Fruit fly (Drosophila melanogaster) whole organism, embryonic: Measurements from ENCODE around the gene CG13272.

ENCODE experiments used
- CG1024 ChIP-seq: fragments of 200-800 bp; sonication (Bioruptor generic); IDR thresholded peaks from 2 replicates; pipeline ENCODE4 v1.3.6; 2022; ENCODE audit warnings: missing biosample characterization, missing genetic modification characterization
- CG11456 ChIP-seq: fragments of 200-800 bp; sonication (Bioruptor generic); IDR thresholded peaks from 3 replicates; pipeline ENCODE4 v1.3.6; 2022; ENCODE audit warnings: missing biosample characterization, missing genetic modification characterization
- CG12744 ChIP-seq: fragments of 200-800 bp; sonication (Bioruptor generic); optimal IDR thresholded peaks from 2 replicates; lab custom pipeline; 2016; ENCODE audit warnings: missing biosample characterization, missing genetic modification characterization
- CG14014 ChIP-seq: fragments of 200-800 bp; sonication (Bioruptor generic); IDR thresholded peaks from 2 replicates; pipeline ENCODE4 v1.3.6; 2022; ENCODE audit warnings: missing biosample characterization, missing genetic modification characterization
- CG1603 ChIP-seq: fragments of 200-800 bp; sonication (Bioruptor generic); optimal IDR thresholded peaks from 2 replicates; lab custom pipeline; 2019; ENCODE audit warnings: missing biosample characterization, mild to moderate bottlenecking, missing genetic modification characterization, moderate library complexity
- CG17361 ChIP-seq: fragments of 200-800 bp; sonication (Bioruptor generic); IDR thresholded peaks from 3 replicates; pipeline ENCODE4 v1.3.6; 2022; ENCODE audit warnings: missing biosample characterization, missing genetic modification characterization
- CG17568 ChIP-seq: fragments of 200-800 bp; sonication (Bioruptor generic); optimal IDR thresholded peaks from 2 replicates; lab custom pipeline; 2018; ENCODE audit warnings: missing biosample characterization, mild to moderate bottlenecking, missing genetic modification characterization, moderate library complexity
- CG17612 ChIP-seq: fragments of 200-800 bp; sonication (Bioruptor generic); IDR thresholded peaks from 2 replicates; pipeline ENCODE4 v1.3.6; 2022; ENCODE audit warnings: missing biosample characterization, missing genetic modification characterization
- CG18599 ChIP-seq: fragments of 200-800 bp; sonication (Bioruptor generic); optimal IDR thresholded peaks from 3 replicates; lab custom pipeline; 2017; ENCODE audit warnings: missing biosample characterization, missing genetic modification characterization, mild to moderate bottlenecking, moderate library complexity, missing genetic modification reagents
- CG31441 ChIP-seq: fragments of 200-800 bp; sonication (Bioruptor generic); IDR thresholded peaks from 2 replicates; pipeline ENCODE4 v1.3.6; 2022; ENCODE audit warnings: missing biosample characterization, missing genetic modification characterization
- CG34224 ChIP-seq: fragments of 200-800 bp; sonication (Bioruptor generic); IDR thresholded peaks from 3 replicates; pipeline ENCODE4 v1.3.6; 2022; ENCODE audit warnings: missing biosample characterization, missing genetic modification characterization; ENCODE audit not compliant: partially characterized antibody
- CG3726 ChIP-seq: fragments of 200-800 bp; sonication (Bioruptor generic); IDR thresholded peaks from 3 replicates; pipeline ENCODE4, ENCODE4 v1.3.6; 2022; ENCODE audit warnings: missing biosample characterization, missing genetic modification characterization
- CG3838 ChIP-seq: fragments of 200-800 bp; sonication (Bioruptor generic); optimal IDR thresholded peaks from 3 replicates; lab custom pipeline; 2016; ENCODE audit warnings: missing biosample characterization, missing genetic modification characterization
- CG4730 ChIP-seq: fragments of 200-800 bp; sonication (Bioruptor generic); IDR thresholded peaks from 2 replicates; pipeline ENCODE4 v1.3.6; 2022; ENCODE audit warnings: missing biosample characterization, missing genetic modification characterization
- CHES-1-like ChIP-seq: fragments of 200-800 bp; sonication (Bioruptor generic); optimal IDR thresholded peaks from 2 replicates; lab custom pipeline; 2016; ENCODE audit warnings: missing biosample characterization, missing genetic modification characterization
- Dip2 ChIP-seq: fragments of 200-800 bp; sonication (Bioruptor generic); IDR thresholded peaks from 2 replicates; pipeline ENCODE4 v1.3.6; 2022; ENCODE audit warnings: missing biosample characterization, missing genetic modification characterization
- ERR ChIP-seq: fragments of 200-800 bp; sonication (Bioruptor generic); optimal IDR thresholded peaks from 2 replicates; lab custom pipeline; 2016; ENCODE audit warnings: missing biosample characterization, missing genetic modification characterization
- Max ChIP-seq: fragments of 200-800 bp; sonication (Bioruptor generic); optimal IDR thresholded peaks from 2 replicates; lab custom pipeline; 2016; ENCODE audit warnings: missing biosample characterization, mild to moderate bottlenecking, missing genetic modification characterization
- Neu2 ChIP-seq: fragments of 200-800 bp; sonication (Bioruptor generic); optimal IDR thresholded peaks from 3 replicates; lab custom pipeline; 2016; ENCODE audit warnings: missing biosample characterization, missing genetic modification characterization, borderline replicate concordance
- Nf-YB ChIP-seq: fragments of 200-800 bp; sonication (Bioruptor generic); optimal IDR thresholded peaks from 3 replicates; lab custom pipeline; 2019; ENCODE audit warnings: missing biosample characterization, mild to moderate bottlenecking, missing genetic modification characterization, moderate library complexity
- Pdp1 ChIP-seq, 2 experiments: fragments of 200-800 bp; sonication (Bioruptor generic); optimal IDR thresholded peaks; 3 replicates each; lab custom pipeline; 2016; ENCODE audit warnings: missing biosample characterization in 2 of 2, missing genetic modification characterization in 2 of 2, mild to moderate bottlenecking in 1 of 2, moderate library complexity in 1 of 2
- Ravus ChIP-seq: fragments of 200-800 bp; sonication (Bioruptor generic); IDR thresholded peaks from 2 replicates; pipeline ENCODE4 v1.3.6; 2022; ENCODE audit warnings: missing biosample characterization, missing genetic modification characterization
- Stat92E ChIP-seq, 3 experiments: fragments of >200 bp in 2 of 3; fragments of 200-800 bp in 1 of 3; sonication (Bioruptor generic) in 1 of 3; optimal IDR thresholded peaks; 2 replicates each; lab custom pipeline; 2017 to 2019; ENCODE audit warnings: missing biosample characterization in 3 of 3, missing genetic modification characterization in 3 of 3, mild to moderate bottlenecking in 1 of 3, moderate library complexity in 1 of 3
- abd-A ChIP-seq: fragments of 200-800 bp; sonication (Bioruptor generic); optimal IDR thresholded peaks from 3 replicates; lab custom pipeline; 2019; ENCODE audit warnings: missing biosample characterization, mild to moderate bottlenecking, missing genetic modification characterization, moderate library complexity
- br ChIP-seq: fragments of >200 bp; optimal IDR thresholded peaks from 2 replicates; lab custom pipeline; 2017
- croc ChIP-seq: fragments of 200-800 bp; sonication (Bioruptor generic); conservative IDR thresholded peaks from 3 replicates; pipeline ENCODE4 v1.3.6; 2022; ENCODE audit warnings: missing biosample characterization, missing genetic modification characterization
- da ChIP-seq: fragments of 200-800 bp; sonication (Bioruptor generic); optimal IDR thresholded peaks from 2 replicates; lab custom pipeline; 2016; ENCODE audit warnings: missing biosample characterization, missing genetic modification characterization
- disco-r ChIP-seq: fragments of 200-800 bp; sonication (Bioruptor generic); optimal IDR thresholded peaks from 2 replicates; lab custom pipeline; 2016; ENCODE audit warnings: missing biosample characterization, missing genetic modification characterization
- dmrt99B ChIP-seq: fragments of 200-800 bp; sonication (Bioruptor generic); optimal IDR thresholded peaks from 2 replicates; lab custom pipeline; 2018; ENCODE audit warnings: missing biosample characterization, mild to moderate bottlenecking, missing genetic modification characterization, moderate library complexity
- gem ChIP-seq: fragments of 200-800 bp; sonication (Bioruptor generic); optimal IDR thresholded peaks from 2 replicates; lab custom pipeline; 2019; ENCODE audit warnings: missing biosample characterization, mild to moderate bottlenecking, missing genetic modification characterization, moderate library complexity
- h ChIP-seq: fragments of >200 bp; optimal IDR thresholded peaks from 2 replicates; lab custom pipeline; 2017
- her ChIP-seq: fragments of 200-800 bp; sonication (Bioruptor generic); optimal IDR thresholded peaks from 2 replicates; lab custom pipeline; 2016; ENCODE audit warnings: missing biosample characterization, missing genetic modification characterization
- ind ChIP-seq: fragments of 200-800 bp; sonication (Bioruptor generic); optimal IDR thresholded peaks from 3 replicates; lab custom pipeline; 2016; ENCODE audit warnings: missing biosample characterization, missing genetic modification characterization
- phol ChIP-seq: fragments of 200-800 bp; sonication (Bioruptor generic); optimal IDR thresholded peaks from 3 replicates; lab custom pipeline; 2018; ENCODE audit warnings: missing biosample characterization, mild to moderate bottlenecking, missing genetic modification characterization, moderate library complexity
- row ChIP-seq: fragments of 200-800 bp; sonication (Bioruptor generic); IDR thresholded peaks from 3 replicates; pipeline ENCODE4 v1.3.6; 2022; ENCODE audit warnings: missing biosample characterization, missing genetic modification characterization
- tap ChIP-seq: fragments of 200-800 bp; optimal IDR thresholded peaks from 3 replicates; lab custom pipeline; 2019; ENCODE audit warnings: missing biosample characterization, mild to moderate bottlenecking, missing genetic modification characterization, moderate library complexity
- tll ChIP-seq, 2 experiments: fragments of 200-800 bp in 1 of 2; fragments of >200 bp in 1 of 2; sonication (Bioruptor generic) in 1 of 2; optimal IDR thresholded peaks; 2 replicates each; lab custom pipeline; 2017 to 2019; ENCODE audit warnings: missing biosample characterization in 2 of 2, missing genetic modification characterization in 2 of 2, mild to moderate bottlenecking in 1 of 2, moderate library complexity in 1 of 2

Gene CG13272

DNA sequence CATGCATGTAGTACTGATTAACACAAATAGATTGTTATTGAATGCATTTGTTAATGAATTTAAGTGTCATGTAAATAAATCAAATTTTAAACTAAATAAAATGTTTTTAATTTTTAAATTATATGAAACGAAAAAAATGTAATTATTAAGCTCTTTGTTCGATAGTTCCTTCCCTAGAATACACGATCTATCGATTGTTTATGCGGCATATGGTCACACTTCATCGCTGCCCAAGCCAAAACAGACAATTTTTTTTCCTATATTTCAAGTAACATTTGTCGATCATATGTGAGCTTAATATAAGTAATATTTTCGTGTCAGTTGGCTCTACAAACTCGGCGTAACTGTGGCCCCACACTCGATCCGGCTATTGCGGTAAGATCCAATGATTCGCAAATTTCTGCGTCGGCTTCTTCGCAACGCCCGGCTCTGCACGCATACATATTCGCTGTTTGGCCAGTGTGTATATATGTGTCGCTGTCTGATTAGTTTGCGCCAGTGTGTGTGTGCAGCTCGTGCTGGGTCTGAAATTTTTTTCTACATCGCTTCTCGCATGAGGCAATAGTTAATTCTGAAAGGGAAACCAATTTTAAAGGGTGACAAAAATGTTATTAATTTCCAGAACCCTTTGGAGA is 22.3 kb downstream of the CG13272 start, which contains the start of gene AspRS-m (continued):
- TF ChIP-seq gem (tag; lab: Kevin White, UChicago) (no peak), CG34224 (GFP tag; lab: Robert Waterston, UW) (peak; percentile 76)

DNA sequence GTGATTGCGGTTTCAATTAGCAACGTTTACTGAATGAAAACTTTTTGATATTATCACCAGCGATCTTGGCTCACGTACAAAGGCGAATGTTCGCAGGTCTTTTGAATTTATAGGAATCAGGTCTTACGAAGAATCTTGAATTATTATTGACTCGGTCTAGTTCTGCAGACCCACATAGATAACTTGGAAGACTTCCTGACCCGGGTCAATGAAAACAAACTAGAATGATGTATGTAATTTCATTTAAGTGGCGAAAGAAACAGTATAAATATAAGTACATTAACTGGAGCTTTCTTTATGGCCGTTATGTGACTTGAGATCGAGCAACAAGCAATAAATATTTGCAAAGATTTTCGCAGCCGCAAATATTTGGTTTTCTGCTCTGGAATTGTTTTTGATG is 29.7 kb downstream of the CG13272 start, which contains the start of gene CG13282:
Gene CG13282 (minus strand): TSS at position 101 of the 400 bp plus-strand sequence.
- TF ChIP-seq h (lab: Kevin White, UChicago) (no peak), CG17612 (GFP tag; lab: Robert Waterston, UW) (no peak), CG31441 (GFP tag; lab: Robert Waterston, UW) (no peak), her (no peak), CG14014 (GFP tag; lab: Robert Waterston, UW) (no peak), CG17361 (GFP tag; lab: Robert Waterston, UW) (no peak), Nf-YB (GFP tag; lab: Kevin White, UChicago) (no peak), CG1024 (GFP tag; lab: Robert Waterston, UW) (no peak), CG1603 (no peak), ERR (no peak), Ravus (GFP tag; lab: Robert Waterston, UW) (no peak), row (GFP tag; lab: Robert Waterston, UW) (no peak), dmrt99B (tag; lab: Kevin White, UChicago) (no peak), tap (tag; lab: Kevin White, UChicago) (no peak), CG3726 (GFP tag; lab: Robert Waterston, UW) (no peak), da (GFP tag; lab: Kevin White, UChicago) (no peak), CG3838 (GFP tag; lab: Kevin White, UChicago) (no peak)

DNA sequence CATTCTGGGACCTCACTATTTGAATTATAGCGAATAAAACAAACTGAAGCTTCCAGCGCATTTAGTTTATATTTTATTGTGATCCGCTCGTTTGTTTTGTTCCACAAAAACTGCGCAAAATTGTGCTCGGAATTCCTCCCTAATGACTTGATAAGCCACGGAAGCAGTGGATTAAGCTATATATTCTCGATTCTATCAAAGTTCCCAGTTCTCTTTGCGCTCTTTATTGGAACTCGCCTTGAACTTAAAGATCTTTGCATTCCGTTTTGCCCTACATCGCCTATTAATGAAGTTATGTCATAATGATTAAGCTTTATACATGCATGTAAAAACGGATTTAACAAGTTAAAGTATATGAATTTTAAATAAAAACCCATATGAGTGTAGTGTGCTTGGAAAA is 32.5 kb downstream of the CG13272 start, which contains the start of gene Nepl9:
Gene Nepl9 (minus strand): TSS at position 101 of the 400 bp plus-strand sequence.
- TF ChIP-seq abd-A (tag; lab: Kevin White, UChicago), result no peak
- peak in 1 of 2 experiments; percentile 5 for TF ChIP-seq Pdp1 (GFP tag; optimal IDR thresholded peaks at IDR 0.05; lab: Kevin White, UChicago)
- TF ChIP-seq Dip2 (GFP tag; lab: Robert Waterston, UW), result no peak
- TF ChIP-seq, all 482 proteins: peak for 1

DNA sequence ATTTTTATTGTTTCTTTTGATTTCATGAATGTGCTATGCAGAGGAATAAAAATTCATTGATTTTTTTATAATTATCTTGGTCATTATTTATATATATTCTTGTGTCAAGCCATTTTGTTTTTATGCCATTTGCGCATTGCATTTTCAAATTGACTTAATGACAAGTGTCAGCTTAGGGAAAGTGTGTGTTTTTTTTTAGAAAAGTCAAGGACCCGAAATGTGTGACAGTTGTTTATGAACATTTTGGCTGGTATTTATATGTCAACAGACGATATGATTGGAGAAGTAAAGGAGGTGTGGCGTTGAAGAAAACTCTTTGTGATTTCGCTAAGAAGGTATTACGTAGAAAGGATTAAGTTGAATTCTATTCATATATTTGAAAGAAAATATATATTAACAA is 33.0 kb downstream of the CG13272 start, which contains the start of the genes SclA and SclB:
Gene SclA (plus strand): TSS at position 301 of the 400 bp plus-strand sequence.
Gene SclB (plus strand): TSS at position 301 of the 400 bp plus-strand sequence.
- no peak for TF ChIP-seq phol (tag; lab: Kevin White, UChicago)
- TF ChIP-seq ERR, result no peak
- no peak for TF ChIP-seq CG11456
- no peak for TF ChIP-seq Stat92E (GFP tag; optimal IDR thresholded peaks at IDR 0.05; lab: Kevin White, UChicago)
- no peak for TF ChIP-seq ind (GFP tag; lab: Kevin White, UChicago)
- no peak for TF ChIP-seq CG12744 (GFP tag; lab: Kevin White, UChicago)
- no peak for TF ChIP-seq croc (GFP tag; lab: Robert Waterston, UW)
- TF ChIP-seq Neu2 (GFP tag; lab: Kevin White, UChicago), result no peak
- no peak for TF ChIP-seq disco-r
- TF ChIP-seq CG34224 (GFP tag; lab: Robert Waterston, UW), result no peak
- no peak for TF ChIP-seq Max (GFP tag; lab: Kevin White, UChicago)
- no peak for TF ChIP-seq tll (GFP tag; optimal IDR thresholded peaks at IDR 0.05; lab: Kevin White, UChicago)
- no peak for TF ChIP-seq CG17568 (GFP tag; lab: Kevin White, UChicago)
- TF ChIP-seq CHES-1-like, result no peak
- no peak for TF ChIP-seq CG18599 (GFP tag; lab: Kevin White, UChicago)
- TF ChIP-seq CG4730 (GFP tag; lab: Robert Waterston, UW), result no peak
- no peak for TF ChIP-seq br (lab: Kevin White, UChicago)
